Fruit fly (Drosophila melanogaster) whole organism, pupa: ENCODE measurements around the gene CG45084.

Experiments used
- CG12605 ChIP-seq: fragments of 200-800 bp; sonication (Bioruptor generic); IDR thresholded peaks from 2 replicates; pipeline ENCODE4 v1.3.6; 2022; ENCODE audit warnings: missing biosample characterization, missing genetic modification characterization
- CG13204 ChIP-seq: fragments of 200-800 bp; sonication (Bioruptor generic); optimal IDR thresholded peaks from 2 replicates; lab custom pipeline; 2018; ENCODE audit warnings: missing biosample characterization, mild to moderate bottlenecking, missing genetic modification characterization, moderate library complexity
- CG32121 ChIP-seq: fragments of 200-800 bp; sonication (Bioruptor generic); IDR thresholded peaks from 2 replicates; pipeline ENCODE4 v1.3.6; 2022; ENCODE audit warnings: missing biosample characterization, missing genetic modification characterization
- CG8159 ChIP-seq: fragments of 200-800 bp; sonication (Bioruptor generic); optimal IDR thresholded peaks from 3 replicates; lab custom pipeline; 2018; ENCODE audit warnings: missing biosample characterization, mild to moderate bottlenecking, missing genetic modification characterization, moderate library complexity
- CG8301 ChIP-seq: fragments of 200-800 bp; sonication (Bioruptor generic); optimal IDR thresholded peaks from 2 replicates; lab custom pipeline; 2018; ENCODE audit warnings: missing biosample characterization, mild to moderate bottlenecking, missing genetic modification characterization
- D1 ChIP-seq: fragments of 200-800 bp; sonication (Bioruptor generic); optimal IDR thresholded peaks from 2 replicates; lab custom pipeline; 2018; ENCODE audit warnings: missing biosample characterization, mild to moderate bottlenecking, missing genetic modification characterization, moderate library complexity
- EcR ChIP-seq: fragments of 200-800 bp; sonication (Bioruptor generic); optimal IDR thresholded peaks from 3 replicates; lab custom pipeline; 2019; ENCODE audit warnings: missing biosample characterization, missing genetic modification characterization, mild to moderate bottlenecking, moderate library complexity, missing genetic modification reagents
- Ets98B ChIP-seq: fragments of 200-800 bp; sonication (Bioruptor generic); IDR thresholded peaks from 2 replicates; pipeline ENCODE4 v1.3.6; 2022; ENCODE audit warnings: missing biosample characterization, missing genetic modification characterization
- Pif1A ChIP-seq: fragments of 200-800 bp; sonication (Bioruptor generic); optimal IDR thresholded peaks from 3 replicates; lab custom pipeline; 2016; ENCODE audit warnings: missing biosample characterization, missing genetic modification characterization
- Pif1B ChIP-seq: fragments of 200-800 bp; sonication (Bioruptor generic); optimal IDR thresholded peaks from 3 replicates; lab custom pipeline; 2016; ENCODE audit warnings: missing biosample characterization, missing genetic modification characterization
- gl ChIP-seq: fragments of 200-800 bp; sonication (Bioruptor generic); optimal IDR thresholded peaks from 2 replicates; lab custom pipeline; 2018; ENCODE audit warnings: missing biosample characterization, mild to moderate bottlenecking, missing genetic modification characterization

DNA sequence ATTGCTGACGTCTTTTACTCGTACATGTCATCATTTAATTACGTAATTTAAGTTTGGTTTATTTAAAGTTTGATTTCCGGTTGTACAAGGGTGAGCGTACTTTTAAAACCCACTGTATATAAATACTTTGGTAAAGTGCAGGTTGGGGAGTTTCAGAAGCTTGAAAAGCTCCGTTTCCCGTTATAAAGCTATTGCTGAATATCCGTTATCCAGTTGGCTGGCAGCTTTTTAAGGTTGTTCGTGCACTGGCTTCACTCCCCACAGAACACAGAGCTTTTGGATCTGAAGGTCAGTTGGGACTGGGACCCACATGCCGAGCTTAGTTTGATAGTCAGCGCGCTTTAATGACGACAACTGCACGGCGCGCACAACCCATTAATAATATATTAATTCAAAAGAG lies at the start of gene CG45084, which contains the start of gene BicC:
- TF ChIP-seq gl (tag; lab: Kevin White, UChicago) = no peak
- no peak for TF ChIP-seq Ets98B (GFP tag; lab: Robert Waterston, UW)
- TF ChIP-seq D1 = no peak
- no peak for TF ChIP-seq EcR (GFP tag; lab: Kevin White, UChicago)
- TF ChIP-seq CG8301 = no peak
- no peak for TF ChIP-seq Pif1A
- TF ChIP-seq CG32121 (GFP tag; lab: Robert Waterston, UW) = no peak
- no peak for TF ChIP-seq CG12605 (GFP tag; lab: Robert Waterston, UW)
- no peak for TF ChIP-seq CG8159 (tag; lab: Kevin White, UChicago)
- TF ChIP-seq Pif1B = no peak
- no peak for TF ChIP-seq CG13204
